Worm (Caenorhabditis elegans): Measurements from ENCODE around the gene C46A5.4.
A peak's percentile ranks its signal among the peaks of the same experiment; 100 is the strongest.

DNA sequence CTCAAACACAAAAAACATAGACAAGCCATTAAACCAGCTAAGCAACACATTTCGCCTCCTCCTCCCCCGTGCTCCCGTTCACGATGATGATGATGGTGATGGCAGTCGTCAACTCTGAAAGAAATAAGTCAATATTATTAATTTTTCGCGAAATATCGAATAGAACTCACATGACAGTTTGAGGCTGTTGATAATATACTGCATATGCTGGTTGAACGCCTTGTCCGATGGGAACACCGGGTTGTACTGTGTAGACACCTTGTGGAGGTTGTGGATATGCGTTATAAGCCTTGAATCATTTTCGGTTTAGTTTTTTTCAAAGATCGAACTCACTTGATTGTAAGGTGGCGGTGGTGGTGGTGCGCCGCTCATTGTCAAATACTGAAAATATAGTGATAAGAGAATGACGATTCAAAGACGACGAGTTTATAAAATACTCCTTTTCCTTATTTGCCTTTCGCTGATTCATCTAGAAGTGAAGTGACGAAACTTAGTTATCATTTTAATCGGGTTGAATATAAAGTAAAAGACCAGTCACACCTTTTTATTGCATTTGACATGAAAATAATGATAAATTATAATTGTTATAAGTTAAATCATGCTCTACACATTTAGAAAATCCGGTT lies 34.8 kb upstream of the C46A5.4 start, which contains the start of gene C33H5.13:
- TF ChIP-seq pqm-1 (tag; optimal IDR thresholded peaks at IDR 0.05): peak; percentile 73
- TF ChIP-seq ama-1 (optimal IDR thresholded peaks at IDR 0.05): no peak
- TF ChIP-seq nhr-12 (tag; optimal IDR thresholded peaks at IDR 0.05): no peak
- no peak for TF ChIP-seq nhr-67 (tag; optimal IDR thresholded peaks at IDR 0.05)
- no peak for TF ChIP-seq unc-39 (tag; optimal IDR thresholded peaks at IDR 0.05)
- no peak for TF ChIP-seq lin-39 (tag; optimal IDR thresholded peaks at IDR 0.05)
- no peak for TF ChIP-seq skn-1 (tag; optimal IDR thresholded peaks at IDR 0.05)
- TF ChIP-seq zag-1 (tag; optimal IDR thresholded peaks at IDR 0.05): no peak
- no peak for TF ChIP-seq jun-1 (tag; optimal IDR thresholded peaks at IDR 0.05)
- TF ChIP-seq aly-2 (tag; optimal IDR thresholded peaks at IDR 0.05): no peak
- TF ChIP-seq ztf-11 (tag; optimal IDR thresholded peaks at IDR 0.05): no peak
- TF ChIP-seq egl-27 (tag; optimal IDR thresholded peaks at IDR 0.05): no peak

Measured in whole organism, L3 larva.